Worm (Caenorhabditis elegans) whole organism, young adult: Measurements from ENCODE around the gene elb-1.

ENCODE experiments used
- F22D6.2 ChIP-seq: sonication (generic microtip); optimal IDR thresholded peaks from 2 replicates; lab custom pipeline; 2016; ENCODE audit warnings: mild to moderate bottlenecking, missing genetic modification characterization, missing compliant biosample characterization
- unc-62 ChIP-seq: fragments of 150-350 bp; optimal IDR thresholded peaks from 2 replicates; lab custom pipeline; 2014; ENCODE audit warnings: missing biosample characterization, missing genetic modification reagents, missing genetic modification characterization

ce11 chrIII:11689303-11689702, 29.9 kb downstream of the elb-1 start:
- peak; percentile 5 for TF ChIP-seq F22D6.2 (tag; lab: Kevin White, UChicago)
- no peak for TF ChIP-seq unc-62 (GFP tag; lab: Kevin White, UChicago)
